Worm (Caenorhabditis elegans) whole organism, L3 larva: Measurements from ENCODE around the gene acp-7.

Experiments
- R02D3.7 ChIP-seq: fragments of 150-350 bp; optimal IDR thresholded peaks from 2 replicates; lab custom pipeline; 2014; ENCODE audit warnings: missing biosample characterization, missing genetic modification characterization
- ZK546.5 ChIP-seq: sonication (generic microtip); optimal IDR thresholded peaks from 2 replicates; lab custom pipeline; 2017; ENCODE audit warnings: missing biosample characterization, missing genetic modification characterization
- aly-2 ChIP-seq: fragments of 150-350 bp; optimal IDR thresholded peaks from 2 replicates; lab custom pipeline; 2014; ENCODE audit warnings: missing biosample characterization, missing genetic modification characterization
- ama-1 ChIP-seq: fragments of 150-350 bp; optimal IDR thresholded peaks from 2 replicates; lab custom pipeline; 2018
- ceh-16 ChIP-seq: sonication (generic microtip); optimal IDR thresholded peaks from 2 replicates; lab custom pipeline; 2017; ENCODE audit warnings: missing biosample characterization, missing genetic modification characterization
- ceh-28 ChIP-seq: fragments of 150-350 bp; optimal IDR thresholded peaks from 2 replicates; lab custom pipeline; 2014; ENCODE audit warnings: missing biosample characterization, missing genetic modification reagents, missing genetic modification characterization
- ceh-9 ChIP-seq: sonication (generic microtip); optimal IDR thresholded peaks from 2 replicates; lab custom pipeline; 2018; ENCODE audit warnings: missing biosample characterization, missing genetic modification characterization
- elt-1 ChIP-seq: fragments of 150-350 bp; optimal IDR thresholded peaks from 2 replicates; lab custom pipeline; 2014; ENCODE audit warnings: missing biosample characterization, missing genetic modification characterization
- elt-2 ChIP-seq: sonication (generic microtip); optimal IDR thresholded peaks from 2 replicates; lab custom pipeline; 2016; ENCODE audit warnings: missing genetic modification reagents, mild to moderate bottlenecking, missing genetic modification characterization, missing compliant biosample characterization
- elt-3 ChIP-seq, 3 experiments: fragments of 150-350 bp in 1 of 3; sonication (generic microtip) in 2 of 3; optimal IDR thresholded peaks; 2 replicates in 2 of 3; 4 replicates in 1 of 3; lab custom pipeline; 2014 to 2017; ENCODE audit warnings: missing biosample characterization in 3 of 3, missing genetic modification characterization in 3 of 3
- eor-1 ChIP-seq, 2 experiments: fragments of 150-350 bp; optimal IDR thresholded peaks; 2 replicates each; lab custom pipeline; 2014 to 2018; ENCODE audit warnings: missing biosample characterization in 2 of 2, missing genetic modification characterization in 2 of 2
- fkh-10 ChIP-seq: sonication (generic microtip); optimal IDR thresholded peaks from 2 replicates; lab custom pipeline; 2017; ENCODE audit warnings: missing biosample characterization, missing genetic modification reagents, missing genetic modification characterization
- fkh-2 ChIP-seq: fragments of 150-350 bp; optimal IDR thresholded peaks from 2 replicates; lab custom pipeline; 2014; ENCODE audit warnings: missing biosample characterization, missing genetic modification reagents, missing genetic modification characterization
- hmg-11 ChIP-seq: sonication (generic microtip); optimal IDR thresholded peaks from 2 replicates; lab custom pipeline; 2016; ENCODE audit warnings: missing genetic modification characterization, missing compliant biosample characterization
- jun-1 ChIP-seq: fragments of 150-350 bp; optimal IDR thresholded peaks from 2 replicates; lab custom pipeline; 2014; ENCODE audit warnings: missing biosample characterization, missing genetic modification reagents, missing genetic modification characterization
- lin-15B ChIP-seq: fragments of 150-350 bp; optimal IDR thresholded peaks from 2 replicates; lab custom pipeline; 2014; ENCODE audit warnings: missing biosample characterization, missing genetic modification characterization
- lsy-12 ChIP-seq: sonication (generic microtip); optimal IDR thresholded peaks from 2 replicates; lab custom pipeline; 2016; ENCODE audit warnings: mild to moderate bottlenecking, missing genetic modification characterization, missing compliant biosample characterization
- mdl-1 ChIP-seq: fragments of 150-350 bp; optimal IDR thresholded peaks from 2 replicates; lab custom pipeline; 2014; ENCODE audit warnings: missing biosample characterization, missing genetic modification characterization
- mml-1 ChIP-seq: fragments of 150-350 bp; sonication (generic microtip); optimal IDR thresholded peaks from 3 replicates; lab custom pipeline; 2014; ENCODE audit warnings: missing biosample characterization, missing genetic modification characterization
- nfya-1 ChIP-seq: sonication (generic microtip); optimal IDR thresholded peaks from 2 replicates; lab custom pipeline; 2017; ENCODE audit warnings: missing genetic modification characterization, mild to moderate bottlenecking, missing compliant biosample characterization, antibody characterized with exemption, moderate library complexity; ENCODE audit not compliant: insufficient read depth
- nhr-12 ChIP-seq: fragments of 150-350 bp; optimal IDR thresholded peaks from 2 replicates; lab custom pipeline; 2014; ENCODE audit warnings: missing biosample characterization, missing genetic modification characterization
- nhr-23 ChIP-seq: fragments of 150-350 bp; optimal IDR thresholded peaks from 2 replicates; lab custom pipeline; 2014; ENCODE audit warnings: missing biosample characterization, missing genetic modification reagents, missing genetic modification characterization
- nhr-25 ChIP-seq: sonication (generic microtip); optimal IDR thresholded peaks from 2 replicates; lab custom pipeline; 2017; ENCODE audit warnings: missing biosample characterization, missing genetic modification characterization
- nhr-28 ChIP-seq: fragments of 150-350 bp; optimal IDR thresholded peaks from 2 replicates; lab custom pipeline; 2014; ENCODE audit warnings: missing biosample characterization, missing genetic modification characterization
- nhr-43 ChIP-seq: sonication (generic microtip); optimal IDR thresholded peaks from 2 replicates; lab custom pipeline; 2016; ENCODE audit warnings: mild to moderate bottlenecking, missing genetic modification characterization, missing compliant biosample characterization; ENCODE audit not compliant: poor library complexity, severe bottlenecking
- nhr-67 ChIP-seq: fragments of 150-350 bp; optimal IDR thresholded peaks from 2 replicates; lab custom pipeline; 2014; ENCODE audit warnings: missing biosample characterization, missing genetic modification characterization
- nhr-76 ChIP-seq: fragments of 150-350 bp; sonication (generic microtip); optimal IDR thresholded peaks from 5 replicates; lab custom pipeline; 2014; ENCODE audit warnings: missing biosample characterization, missing genetic modification characterization
- nhr-77 ChIP-seq: fragments of 150-350 bp; optimal IDR thresholded peaks from 2 replicates; lab custom pipeline; 2014; ENCODE audit warnings: missing biosample characterization, missing genetic modification characterization
- pha-4 ChIP-seq: fragments of 150-350 bp; optimal IDR thresholded peaks from 2 replicates; lab custom pipeline; 2014; ENCODE audit warnings: missing biosample characterization, missing genetic modification reagents, missing genetic modification characterization
- pqm-1 ChIP-seq: fragments of 150-350 bp; optimal IDR thresholded peaks from 2 replicates; lab custom pipeline; 2017; ENCODE audit warnings: missing biosample characterization, missing genetic modification characterization, inconsistent platforms
- skn-1 ChIP-seq: fragments of 150-350 bp; optimal IDR thresholded peaks from 2 replicates; lab custom pipeline; 2014; ENCODE audit warnings: missing biosample characterization, missing genetic modification characterization
- snpc-4 ChIP-seq: fragments of 150-350 bp; optimal IDR thresholded peaks from 2 replicates; lab custom pipeline; 2014; ENCODE audit warnings: missing biosample characterization, missing genetic modification characterization
- unc-39 ChIP-seq: sonication (generic microtip); optimal IDR thresholded peaks from 4 replicates; lab custom pipeline; 2017; ENCODE audit warnings: missing biosample characterization, missing genetic modification characterization
- ztf-11 ChIP-seq: fragments of 150-350 bp; optimal IDR thresholded peaks from 2 replicates; lab custom pipeline; 2014; ENCODE audit warnings: missing biosample characterization, missing genetic modification characterization
- ztf-4 ChIP-seq: fragments of 150-350 bp; optimal IDR thresholded peaks from 2 replicates; lab custom pipeline; 2014; ENCODE audit warnings: missing biosample characterization, missing genetic modification characterization

acp-7 gene

ce11 chrIV:6442016-6442618 is 10.6 kb upstream of the acp-7 start:
- TF ChIP-seq nhr-67 (no peak), nhr-43 (tag; lab: Kevin White, UChicago) (peak; percentile 46), unc-39 (tag; lab: Kevin White, UChicago) (no peak), pqm-1 (tag; lab: Kevin White, UChicago) (peak; percentile 52), ama-1 (lab: Kevin White, UChicago) (no peak), skn-1 (no peak), ceh-16 (tag; lab: Kevin White, UChicago) (no peak), mml-1 (tag; lab: Kevin White, UChicago) (no peak), aly-2 (no peak), nhr-25 (tag; lab: Kevin White, UChicago) (peak; percentile 18), pha-4 (tag; lab: Kevin White, UChicago) (peak; percentile 32), hmg-11 (tag; lab: Kevin White, UChicago) (peak; percentile 36), elt-1 (no peak), nhr-12 (tag; lab: Kevin White, UChicago) (no peak), fkh-2 (no peak), nhr-77 (tag; lab: Kevin White, UChicago) (no peak), ztf-4 (tag; lab: Kevin White, UChicago) (no peak), eor-1 (tag; optimal IDR thresholded peaks at IDR 0.05; lab: Kevin White, UChicago) (no peak), ztf-11 (tag; lab: Kevin White, UChicago) (no peak), nhr-76 (tag; lab: Kevin White, UChicago) (no peak), fkh-10 (no peak), lsy-12 (tag; lab: Kevin White, UChicago) (no peak), ceh-28 (peak; percentile 31), elt-2 (tag; lab: Kevin White, UChicago) (peak; percentile 77), ZK546.5 (no peak), R02D3.7 (tag; lab: Kevin White, UChicago) (no peak), nhr-23 (tag; lab: Kevin White, UChicago) (no peak), mdl-1 (tag; lab: Kevin White, UChicago) (peak; percentile 1), nhr-28 (tag; lab: Kevin White, UChicago) (no peak), lin-15B (peak; percentile 15), nfya-1 (tag; lab: Kevin White, UChicago) (peak; percentile 7), ceh-9 (tag; lab: Kevin White, UChicago) (no peak)

- TF ChIP-seq ceh-9 (tag; lab: Kevin White, UChicago) (no peak), skn-1 (no peak), snpc-4 (tag; lab: Kevin White, UChicago) (no peak), nhr-76 (tag; lab: Kevin White, UChicago) (no peak)
These were observed 10.1 kb upstream of the acp-7 start, which contains the start of gene Y73B6BL.31 for ce11 chrIV:6441601-6442000. TSS of gene Y73B6BL.31 (plus strand) at chrIV:6441901.

- no peak for TF ChIP-seq mml-1 (tag; lab: Kevin White, UChicago)
- peak; percentile 57 for TF ChIP-seq pha-4 (tag; lab: Kevin White, UChicago)
These were observed 6.6 kb upstream of the acp-7 start, which contains the start of gene dlc-5 for ce11 chrIV:6438051-6438450. TSS of gene dlc-5 (plus strand) at chrIV:6438204.

ce11 chrIV:6433424-6433823 is 1.9 kb upstream of the acp-7 start:
- TF ChIP-seq elt-2 (tag; lab: Kevin White, UChicago) (peak; percentile 79), pqm-1 (tag; lab: Kevin White, UChicago) (peak; percentile 85), lsy-12 (tag; lab: Kevin White, UChicago) (no peak), pha-4 (tag; lab: Kevin White, UChicago) (peak; percentile 36)

- TF ChIP-seq ama-1 (lab: Kevin White, UChicago) (no peak), elt-2 (tag; lab: Kevin White, UChicago) (peak; percentile 73), nhr-77 (tag; lab: Kevin White, UChicago) (no peak), elt-3 (tag; optimal IDR thresholded peaks at IDR 0.05; lab: Kevin White, UChicago) (no peak), elt-1 (no peak), ceh-28 (no peak), jun-1 (tag; lab: Kevin White, UChicago) (no peak), pqm-1 (tag; lab: Kevin White, UChicago) (peak; percentile 61), snpc-4 (tag; lab: Kevin White, UChicago) (peak; percentile 21)
These were observed 893 bp upstream of the acp-7 start for ce11 chrIV:6432375-6432774.
